Worm (Caenorhabditis elegans) whole organism, L3 larva: ENCODE measurements around the gene C48B4.7.

Experiments used
- R02D3.7 ChIP-seq: fragments of 150-350 bp; optimal IDR thresholded peaks from 2 replicates; lab custom pipeline; 2014; ENCODE audit warnings: missing biosample characterization, missing genetic modification characterization
- ZK546.5 ChIP-seq: sonication (generic microtip); optimal IDR thresholded peaks from 2 replicates; lab custom pipeline; 2017; ENCODE audit warnings: missing biosample characterization, missing genetic modification characterization
- ama-1 ChIP-seq: fragments of 150-350 bp; optimal IDR thresholded peaks from 2 replicates; lab custom pipeline; 2018
- ceh-82 ChIP-seq: fragments of 150-350 bp; optimal IDR thresholded peaks from 2 replicates; lab custom pipeline; 2014; ENCODE audit warnings: missing biosample characterization, missing genetic modification characterization
- ceh-9 ChIP-seq: sonication (generic microtip); optimal IDR thresholded peaks from 2 replicates; lab custom pipeline; 2018; ENCODE audit warnings: missing biosample characterization, missing genetic modification characterization
- egl-5 ChIP-seq: fragments of 150-350 bp; optimal IDR thresholded peaks from 2 replicates; lab custom pipeline; 2017; ENCODE audit warnings: missing biosample characterization, missing genetic modification reagents, missing genetic modification characterization, inconsistent platforms
- elt-1 ChIP-seq: fragments of 150-350 bp; optimal IDR thresholded peaks from 2 replicates; lab custom pipeline; 2014; ENCODE audit warnings: missing biosample characterization, missing genetic modification characterization
- elt-2 ChIP-seq: sonication (generic microtip); optimal IDR thresholded peaks from 2 replicates; lab custom pipeline; 2016; ENCODE audit warnings: missing genetic modification reagents, mild to moderate bottlenecking, missing genetic modification characterization, missing compliant biosample characterization
- elt-3 ChIP-seq, 3 experiments: fragments of 150-350 bp in 1 of 3; sonication (generic microtip) in 2 of 3; optimal IDR thresholded peaks; 2 replicates in 2 of 3; 4 replicates in 1 of 3; lab custom pipeline; 2014 to 2017; ENCODE audit warnings: missing biosample characterization in 3 of 3, missing genetic modification characterization in 3 of 3
- eor-1 ChIP-seq, 2 experiments: fragments of 150-350 bp; optimal IDR thresholded peaks; 2 replicates each; lab custom pipeline; 2014 to 2018; ENCODE audit warnings: missing biosample characterization in 2 of 2, missing genetic modification characterization in 2 of 2
- fkh-10 ChIP-seq: sonication (generic microtip); optimal IDR thresholded peaks from 2 replicates; lab custom pipeline; 2017; ENCODE audit warnings: missing biosample characterization, missing genetic modification reagents, missing genetic modification characterization
- fkh-2 ChIP-seq: fragments of 150-350 bp; optimal IDR thresholded peaks from 2 replicates; lab custom pipeline; 2014; ENCODE audit warnings: missing biosample characterization, missing genetic modification reagents, missing genetic modification characterization
- fos-1 ChIP-seq: fragments of 150-350 bp; optimal IDR thresholded peaks from 2 replicates; lab custom pipeline; 2014; ENCODE audit warnings: missing biosample characterization, missing genetic modification characterization
- jun-1 ChIP-seq: fragments of 150-350 bp; optimal IDR thresholded peaks from 2 replicates; lab custom pipeline; 2014; ENCODE audit warnings: missing biosample characterization, missing genetic modification reagents, missing genetic modification characterization
- lsy-12 ChIP-seq: sonication (generic microtip); optimal IDR thresholded peaks from 2 replicates; lab custom pipeline; 2016; ENCODE audit warnings: mild to moderate bottlenecking, missing genetic modification characterization, missing compliant biosample characterization
- mdl-1 ChIP-seq: fragments of 150-350 bp; optimal IDR thresholded peaks from 2 replicates; lab custom pipeline; 2014; ENCODE audit warnings: missing biosample characterization, missing genetic modification characterization
- mml-1 ChIP-seq: fragments of 150-350 bp; sonication (generic microtip); optimal IDR thresholded peaks from 3 replicates; lab custom pipeline; 2014; ENCODE audit warnings: missing biosample characterization, missing genetic modification characterization
- nfya-1 ChIP-seq: sonication (generic microtip); optimal IDR thresholded peaks from 2 replicates; lab custom pipeline; 2017; ENCODE audit warnings: missing genetic modification characterization, mild to moderate bottlenecking, missing compliant biosample characterization, antibody characterized with exemption, moderate library complexity; ENCODE audit not compliant: insufficient read depth
- nhr-11 ChIP-seq: fragments of 150-350 bp; optimal IDR thresholded peaks from 2 replicates; lab custom pipeline; 2014; ENCODE audit warnings: missing biosample characterization, missing genetic modification characterization
- nhr-12 ChIP-seq: fragments of 150-350 bp; optimal IDR thresholded peaks from 2 replicates; lab custom pipeline; 2014; ENCODE audit warnings: missing biosample characterization, missing genetic modification characterization
- nhr-23 ChIP-seq: fragments of 150-350 bp; optimal IDR thresholded peaks from 2 replicates; lab custom pipeline; 2014; ENCODE audit warnings: missing biosample characterization, missing genetic modification reagents, missing genetic modification characterization
- nhr-237 ChIP-seq: fragments of 150-350 bp; optimal IDR thresholded peaks from 2 replicates; lab custom pipeline; 2014; ENCODE audit warnings: missing biosample characterization, missing genetic modification characterization
- nhr-25 ChIP-seq: sonication (generic microtip); optimal IDR thresholded peaks from 2 replicates; lab custom pipeline; 2017; ENCODE audit warnings: missing biosample characterization, missing genetic modification characterization
- nhr-76 ChIP-seq: fragments of 150-350 bp; sonication (generic microtip); optimal IDR thresholded peaks from 5 replicates; lab custom pipeline; 2014; ENCODE audit warnings: missing biosample characterization, missing genetic modification characterization
- nhr-77 ChIP-seq: fragments of 150-350 bp; optimal IDR thresholded peaks from 2 replicates; lab custom pipeline; 2014; ENCODE audit warnings: missing biosample characterization, missing genetic modification characterization
- pha-4 ChIP-seq: fragments of 150-350 bp; optimal IDR thresholded peaks from 2 replicates; lab custom pipeline; 2014; ENCODE audit warnings: missing biosample characterization, missing genetic modification reagents, missing genetic modification characterization
- skn-1 ChIP-seq: fragments of 150-350 bp; optimal IDR thresholded peaks from 2 replicates; lab custom pipeline; 2014; ENCODE audit warnings: missing biosample characterization, missing genetic modification characterization
- snpc-4 ChIP-seq: fragments of 150-350 bp; optimal IDR thresholded peaks from 2 replicates; lab custom pipeline; 2014; ENCODE audit warnings: missing biosample characterization, missing genetic modification characterization
- tbx-2 ChIP-seq: sonication (generic microtip); optimal IDR thresholded peaks from 2 replicates; lab custom pipeline; 2016; ENCODE audit warnings: mild to moderate bottlenecking, missing genetic modification characterization, missing compliant biosample characterization
- unc-39 ChIP-seq: sonication (generic microtip); optimal IDR thresholded peaks from 4 replicates; lab custom pipeline; 2017; ENCODE audit warnings: missing biosample characterization, missing genetic modification characterization
- unc-62 ChIP-seq: fragments of 150-350 bp; sonication (generic microtip); optimal IDR thresholded peaks from 4 replicates; lab custom pipeline; 2014; ENCODE audit warnings: missing biosample characterization, missing genetic modification reagents, missing genetic modification characterization
- zag-1 ChIP-seq: fragments of 150-350 bp; optimal IDR thresholded peaks from 2 replicates; lab custom pipeline; 2014; ENCODE audit warnings: missing biosample characterization, missing genetic modification characterization
- ztf-4 ChIP-seq: fragments of 150-350 bp; optimal IDR thresholded peaks from 2 replicates; lab custom pipeline; 2014; ENCODE audit warnings: missing biosample characterization, missing genetic modification characterization

The C48B4.7 gene

DNA sequence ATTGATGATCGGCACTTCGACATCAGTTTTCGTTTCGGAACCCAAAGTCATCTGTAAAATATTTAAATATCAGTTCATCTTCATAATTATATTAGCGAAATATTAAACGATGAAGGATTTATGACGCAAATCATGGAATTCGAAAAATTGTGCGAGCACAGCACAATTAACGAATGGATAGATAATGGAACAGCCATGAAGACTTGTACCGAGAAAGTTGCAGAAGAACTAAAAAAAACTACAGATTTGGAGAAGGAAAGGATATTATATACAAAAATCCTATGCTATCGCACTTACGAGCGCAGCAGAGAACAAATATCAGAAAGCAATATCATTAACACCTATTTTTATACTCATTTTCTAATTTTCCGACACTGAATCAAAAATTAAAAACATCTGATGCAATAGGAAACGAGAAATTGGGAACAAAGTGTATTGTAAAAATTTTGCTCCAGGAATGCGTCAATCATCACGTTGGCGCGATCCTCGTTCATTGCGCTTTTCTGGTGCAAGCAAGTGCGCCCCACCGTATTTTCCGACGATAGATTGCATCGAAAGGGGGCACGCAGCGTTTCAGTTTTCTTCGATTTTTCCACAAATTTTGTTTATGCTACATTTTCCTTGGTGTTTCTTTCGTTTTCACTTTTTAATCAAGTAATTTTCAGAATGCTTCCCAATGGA lies 37.7 kb downstream of the C48B4.7 start, which contains the start of the genes clu-1 and prp-40 (continued):
- TF ChIP-seq ceh-9 (tag; lab: Kevin White, UChicago) (no peak), fos-1 (tag; lab: Kevin White, UChicago) (no peak), nhr-237 (tag; lab: Kevin White, UChicago) (no peak), skn-1 (tag; lab: Kevin White, UChicago) (peak; percentile 56), nhr-25 (peak; percentile 92), elt-2 (tag; lab: Kevin White, UChicago) (peak; percentile 69), tbx-2 (peak; percentile 62), ZK546.5 (tag; lab: Kevin White, UChicago) (no peak), nhr-76 (tag; lab: Kevin White, UChicago) (no peak), unc-39 (tag; lab: Kevin White, UChicago) (no peak)

- TF ChIP-seq nhr-77 (tag; lab: Kevin White, UChicago): no peak
- no peak for TF ChIP-seq fkh-2 (tag; lab: Kevin White, UChicago)
- TF ChIP-seq ceh-82: no peak
- TF ChIP-seq nhr-11: no peak
- no peak for TF ChIP-seq ztf-4 (tag; lab: Kevin White, UChicago)
- no peak for TF ChIP-seq mdl-1 (tag; lab: Kevin White, UChicago)
- no peak for TF ChIP-seq nfya-1 (tag; lab: Kevin White, UChicago)
- TF ChIP-seq eor-1 (tag; optimal IDR thresholded peaks at IDR 0.05; lab: Kevin White, UChicago): no peak
- no peak for TF ChIP-seq unc-62
- TF ChIP-seq snpc-4 (tag; lab: Kevin White, UChicago): no peak
- no peak for TF ChIP-seq skn-1 (tag; lab: Kevin White, UChicago)
- TF ChIP-seq mml-1: no peak
- no peak for TF ChIP-seq zag-1 (tag; lab: Kevin White, UChicago)
- no peak for TF ChIP-seq pha-4 (tag; lab: Kevin White, UChicago)
- TF ChIP-seq R02D3.7 (tag; lab: Kevin White, UChicago): no peak
- no peak for TF ChIP-seq elt-3 (tag; optimal IDR thresholded peaks at IDR 0.05; lab: Kevin White, UChicago)
- no peak for TF ChIP-seq nhr-12
- TF ChIP-seq ZK546.5 (tag; lab: Kevin White, UChicago): no peak
- TF ChIP-seq nhr-25: no peak
- no peak for TF ChIP-seq fos-1 (tag; lab: Kevin White, UChicago)
These were observed 43.1 kb downstream of the C48B4.7 start, which contains the start of gene F55H2.7 for ce11 chrIII:9516148-9516547. F55H2.7 (minus strand) TSS chrIII:9516248.

- TF ChIP-seq nhr-23 (tag; lab: Kevin White, UChicago) (peak; percentile 17), fkh-10 (GFP tag; lab: Kevin White, UChicago) (no peak)
These were observed 45.7 kb downstream of the C48B4.7 start, which contains the start of gene F55H2.8 for ce11 chrIII:9513569-9513968. F55H2.8 (plus strand) TSS chrIII:9513869.

- no peak for TF ChIP-seq ZK546.5 (tag; lab: Kevin White, UChicago)
- no peak for TF ChIP-seq elt-1 (tag; lab: Kevin White, UChicago)
- TF ChIP-seq fkh-2 (tag; lab: Kevin White, UChicago): no peak
- no peak for TF ChIP-seq tbx-2
- no peak for TF ChIP-seq unc-62
- TF ChIP-seq nhr-77 (tag; lab: Kevin White, UChicago): no peak
- no peak for TF ChIP-seq ceh-82
- TF ChIP-seq jun-1: no peak
- TF ChIP-seq R02D3.7 (tag; lab: Kevin White, UChicago): no peak
- TF ChIP-seq ama-1 (lab: Kevin White, UChicago): no peak
- no peak for TF ChIP-seq ceh-9 (tag; lab: Kevin White, UChicago)
- TF ChIP-seq egl-5 (tag; lab: Kevin White, UChicago): no peak
- TF ChIP-seq nhr-237 (tag; lab: Kevin White, UChicago): no peak
- TF ChIP-seq nhr-23 (tag; lab: Kevin White, UChicago): no peak
- no peak for TF ChIP-seq nfya-1 (tag; lab: Kevin White, UChicago)
- TF ChIP-seq zag-1 (tag; lab: Kevin White, UChicago): no peak
- TF ChIP-seq, all 47 proteins: peak for 0
These were observed 46.2 kb downstream of the C48B4.7 start for ce11 chrIII:9513006-9513405.

- TF ChIP-seq skn-1 (tag; lab: Kevin White, UChicago): no peak
- TF ChIP-seq nhr-77 (tag; lab: Kevin White, UChicago): no peak
- no peak for TF ChIP-seq lsy-12
- no peak for TF ChIP-seq zag-1 (tag; lab: Kevin White, UChicago)
- TF ChIP-seq pha-4 (tag; lab: Kevin White, UChicago): no peak
- TF ChIP-seq elt-3 (tag; optimal IDR thresholded peaks at IDR 0.05; lab: Kevin White, UChicago): no peak
- TF ChIP-seq fos-1 (tag; lab: Kevin White, UChicago): no peak
- TF ChIP-seq mdl-1 (tag; lab: Kevin White, UChicago): no peak
- TF ChIP-seq fkh-2 (tag; lab: Kevin White, UChicago): no peak
These were observed 47.6 kb downstream of the C48B4.7 start for ce11 chrIII:9511660-9512059.
